Worm (Caenorhabditis elegans) whole organism, dauer: ENCODE data around the gene ZK688.1.

Experiments used
- unc-62 ChIP-seq: sonication (generic microtip); optimal IDR thresholded peaks from 2 replicates; lab custom pipeline; 2017; ENCODE audit warnings: missing biosample characterization, missing genetic modification reagents, missing genetic modification characterization

ZK688.1 gene

ce11 chrIII:7893224-7893623 lies 16.1 kb upstream of the ZK688.1 start:
- TF ChIP-seq unc-62 (GFP tag; lab: Kevin White, UChicago), result no peak

DNA sequence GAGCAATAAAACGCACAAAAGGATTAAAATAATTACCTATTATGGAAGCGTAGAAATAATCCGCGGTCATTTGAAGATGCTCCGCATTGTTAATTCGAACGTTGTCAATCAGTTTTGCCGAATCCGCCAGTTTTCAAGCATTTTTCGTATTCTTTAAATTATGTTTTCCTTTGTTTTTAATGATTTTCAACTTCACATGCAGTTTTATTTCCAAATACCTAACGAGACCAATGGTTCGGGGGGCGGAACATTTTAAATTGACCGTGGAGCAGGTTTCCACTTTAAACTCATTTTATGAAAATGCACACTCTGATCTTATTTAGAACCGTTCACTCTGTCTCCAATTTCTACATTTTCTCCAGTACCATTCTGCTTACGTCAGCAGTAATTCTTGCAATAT lies 14.6 kb upstream of the ZK688.1 start, which contains the start of gene ZK688.4:
TSS of gene ZK688.4 (plus strand) at position 301 of the 400 bp plus-strand sequence.
- TF ChIP-seq unc-62 (GFP tag; lab: Kevin White, UChicago), result no peak

DNA sequence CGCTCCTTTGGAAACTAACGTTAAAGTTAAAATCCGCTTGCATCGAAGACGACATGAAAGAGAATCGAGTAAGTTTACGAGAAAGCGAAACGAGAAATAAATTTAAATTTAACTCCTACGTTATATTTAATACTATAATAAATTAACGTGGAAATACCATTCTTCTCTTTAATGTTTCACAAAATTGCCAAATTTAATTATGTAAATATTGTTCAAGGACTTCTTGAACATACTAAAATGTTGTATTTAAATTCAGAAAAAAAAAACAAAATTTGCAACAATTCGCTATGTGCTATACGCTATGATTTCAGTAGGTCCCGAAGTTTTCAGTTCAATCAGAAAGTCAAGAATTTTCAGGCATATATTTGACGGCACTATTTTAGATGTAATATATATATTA lies 12.4 kb upstream of the ZK688.1 start, which contains the start of gene ZK688.10:
TSS of gene ZK688.10 (minus strand) at position 101 of the 400 bp plus-strand sequence.
- no peak for TF ChIP-seq unc-62 (GFP tag; lab: Kevin White, UChicago)

- no peak for TF ChIP-seq unc-62 (GFP tag; lab: Kevin White, UChicago)
Observed at ce11 chrIII:7897733-7898132, 11.6 kb upstream of the ZK688.1 start.

DNA sequence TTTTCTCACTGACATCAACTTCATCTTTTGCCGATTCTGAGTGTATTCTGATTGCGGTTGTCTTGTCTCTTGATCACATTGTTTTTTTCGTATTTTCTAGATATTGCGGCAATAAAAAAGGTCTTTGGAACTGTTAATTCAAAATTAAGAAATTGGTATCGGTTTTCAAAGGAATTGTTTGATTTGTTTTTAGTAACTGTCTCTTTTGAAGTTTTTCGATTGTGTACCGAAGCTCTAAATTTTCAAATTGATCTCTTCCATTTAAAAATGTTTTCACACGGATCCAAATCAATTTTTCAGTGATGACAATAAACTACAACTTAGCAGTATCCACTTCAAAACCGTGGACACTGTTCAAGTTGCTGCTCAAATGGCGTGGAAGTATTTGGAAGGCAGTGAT lies 8.6 kb upstream of the ZK688.1 start, which contains the start of gene best-24:
TSS of gene best-24 (plus strand) at position 301 of the 400 bp plus-strand sequence.
- no peak for TF ChIP-seq unc-62 (GFP tag; lab: Kevin White, UChicago)

- TF ChIP-seq unc-62 (GFP tag; lab: Kevin White, UChicago), result no peak
Observed at ce11 chrIII:7903427-7903826, 5.9 kb upstream of the ZK688.1 start.

- TF ChIP-seq unc-62 (GFP tag; lab: Kevin White, UChicago), result no peak
Observed at ce11 chrIII:7907515-7907914, 1.8 kb upstream of the ZK688.1 start, which contains the start of gene pcp-5. Gene pcp-5 (minus strand): TSS chrIII:7907615.

DNA sequence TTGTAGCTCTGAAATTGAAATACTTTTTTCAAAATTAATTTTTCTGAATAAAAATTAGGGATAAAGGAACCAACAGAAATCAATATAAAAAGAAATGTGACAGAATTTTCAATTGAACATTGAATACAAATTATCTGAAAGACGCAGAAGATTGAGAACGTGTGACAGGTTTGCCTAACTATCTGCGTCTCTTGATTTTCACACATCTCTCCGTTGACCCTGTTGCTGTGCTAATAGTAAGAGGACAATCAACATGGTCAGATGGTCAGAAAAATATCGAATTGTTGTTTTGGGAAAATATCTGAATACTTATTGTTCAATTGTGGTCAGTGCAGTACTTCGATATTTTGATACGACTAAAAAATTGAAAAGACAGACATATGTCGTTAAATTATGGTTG lies 2.3 kb downstream of the ZK688.1 start, which contains the start of gene ZK688.7:
TSS of gene ZK688.7 (minus strand) at position 14 of the 400 bp plus-strand sequence.
- TF ChIP-seq unc-62 (GFP tag; lab: Kevin White, UChicago), result no peak

ce11 chrIII:7913488-7913887 lies 4.1 kb downstream of the ZK688.1 start, which contains the start of gene ZK688.12:
Gene ZK688.12 (minus strand): TSS chrIII:7913588.
- TF ChIP-seq unc-62 (GFP tag; lab: Kevin White, UChicago), result no peak

ce11 chrIII:7917667-7918066 lies 8.3 kb downstream of the ZK688.1 start, which contains the start of gene gly-3:
Gene gly-3 (minus strand): TSS chrIII:7917767.
- no peak for TF ChIP-seq unc-62 (GFP tag; lab: Kevin White, UChicago)

DNA sequence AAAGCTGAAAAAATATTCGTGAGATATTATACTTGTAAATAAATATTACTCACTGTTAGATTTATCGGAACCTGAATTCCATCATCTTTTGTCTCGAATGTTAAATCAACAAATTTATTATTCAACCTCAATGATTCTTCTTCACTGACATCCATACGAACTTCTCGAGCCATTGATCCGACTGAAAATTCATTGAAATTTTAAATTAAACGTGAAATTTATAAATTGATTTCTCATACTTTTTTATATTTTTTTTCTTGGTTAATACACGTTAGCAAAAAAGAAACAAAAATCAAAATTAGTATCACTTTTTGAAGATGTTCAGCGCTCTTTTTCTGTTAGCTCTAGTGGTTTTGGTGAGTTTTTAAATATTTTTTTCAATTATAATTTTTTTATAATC lies 10.5 kb downstream of the ZK688.1 start, which contains the start of gene C29E4.14:
TSS of gene C29E4.14 (plus strand) at position 301 of the 400 bp plus-strand sequence.
- no peak for TF ChIP-seq unc-62 (GFP tag; lab: Kevin White, UChicago)

- no peak for TF ChIP-seq unc-62 (GFP tag; lab: Kevin White, UChicago)
Observed at ce11 chrIII:7922207-7922606, 12.8 kb downstream of the ZK688.1 start, which contains the start of gene C29E4.17. Gene C29E4.17 (plus strand): TSS chrIII:7922507.

DNA sequence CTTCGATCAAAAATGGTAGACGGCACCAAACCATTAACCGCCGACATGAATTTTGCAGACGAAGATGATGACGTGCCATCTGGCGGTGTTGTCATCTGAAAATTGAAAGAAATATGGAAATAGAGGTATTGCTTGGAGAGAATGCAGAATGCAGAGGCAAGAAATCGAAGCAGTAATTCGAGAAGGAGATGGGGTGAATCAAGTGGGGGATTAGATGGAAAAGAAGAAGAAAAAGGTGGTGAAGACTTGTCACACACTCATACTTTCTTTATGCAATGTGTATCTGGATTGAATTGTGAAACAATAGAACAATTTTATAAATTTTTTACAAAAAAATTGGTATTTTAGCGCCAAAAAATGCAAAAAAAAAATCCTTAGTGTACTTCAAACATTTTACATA lies 15.5 kb downstream of the ZK688.1 start, which contains the start of gene tag-250:
TSS of gene tag-250 (minus strand) at position 101 of the 400 bp plus-strand sequence.
- TF ChIP-seq unc-62 (GFP tag; lab: Kevin White, UChicago), result no peak

DNA sequence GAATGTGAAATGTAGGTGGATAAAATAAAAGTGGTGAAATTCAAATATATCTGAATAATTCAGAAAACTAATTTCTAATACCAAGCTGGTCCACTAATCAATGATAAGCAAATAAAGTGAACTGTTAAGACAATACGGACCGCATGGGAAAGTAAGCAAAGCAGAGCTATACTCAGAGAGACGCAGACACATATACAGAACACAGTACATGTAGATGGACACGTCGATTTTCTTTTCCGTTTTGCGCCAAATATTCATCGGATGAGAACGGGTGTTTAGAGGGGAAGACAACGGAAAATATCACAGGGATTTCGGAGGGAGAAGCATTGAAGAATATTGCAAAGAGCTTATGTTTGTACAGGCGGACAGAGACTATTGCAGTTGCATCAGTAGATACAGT lies 16.6 kb downstream of the ZK688.1 start:
- TF ChIP-seq unc-62 (GFP tag; lab: Kevin White, UChicago), result no peak

ce11 chrIII:7928549-7929129 lies 19.3 kb downstream of the ZK688.1 start, which contains the start of the genes C29E4.13 and npp-15:
Gene C29E4.13 (minus strand): TSS chrIII:7928717.
Gene npp-15 (plus strand): TSS chrIII:7929043.
- no peak for TF ChIP-seq unc-62 (GFP tag; lab: Kevin White, UChicago)

- TF ChIP-seq unc-62 (GFP tag; lab: Kevin White, UChicago), result no peak
Observed at ce11 chrIII:7933235-7933634, 23.9 kb downstream of the ZK688.1 start, which contains the start of gene ran-2. Gene ran-2 (plus strand): TSS chrIII:7933535.
